Fruit fly (Drosophila melanogaster) whole organism, adult: ENCODE data around the gene Kaz.

ENCODE experiments used
- CG14711 ChIP-seq: fragments of 200-800 bp; sonication (Bioruptor generic); optimal IDR thresholded peaks from 2 replicates; lab custom pipeline; 2018; ENCODE audit warnings: missing biosample characterization, mild to moderate bottlenecking, missing genetic modification characterization, moderate library complexity
- cnc ChIP-seq, 2 experiments: fragments of >200 bp; optimal IDR thresholded peaks; 2 replicates each; lab custom pipeline; 2017

- TF ChIP-seq CG14711 (tag; lab: Kevin White, UChicago) (no peak), cnc (optimal IDR thresholded peaks at IDR 0.05; lab: Kevin White, UChicago) (no peak)
Measured at dm6 chr3R:24841063-24841462, 11.3 kb upstream of the Kaz start, which contains the start of gene CG33658.
